Fruit fly (Drosophila melanogaster): Measurements from ENCODE around the gene TotF.

TotF gene

dm6 chr2L:19894826-19895225 is 17.4 kb downstream of the TotF start:
- TF ChIP-seq CG18011 (GFP tag; optimal IDR thresholded peaks at IDR 0.05) (no peak), Ets65A (GFP tag) (peak; percentile 71), row (GFP tag; IDR thresholded peaks at IDR 0.05) (peak; percentile 31; the same call in 1 of the 3 replicates), MESR4 (GFP tag; optimal IDR thresholded peaks at IDR 0.05) (no peak), sens (GFP tag) (peak; percentile 36), D19A (tag; optimal IDR thresholded peaks at IDR 0.05) (peak; percentile 94), oc (tag; optimal IDR thresholded peaks at IDR 0.05) (peak; percentile 91), gem (tag; optimal IDR thresholded peaks at IDR 0.05) (no peak), Drgx (GFP tag; IDR thresholded peaks at IDR 0.05) (peak; percentile 40; the same call in 1 of the 2 replicates), nerfin-2 (GFP tag; IDR thresholded peaks at IDR 0.05; ENCODE audit: partially characterized antibody) (0 out of 2 replicates have a peak, but pooled peaks have one; percentile 28), ttk (GFP tag; IDR thresholded peaks at IDR 0.05) (0 out of 2 replicates have a peak, but pooled peaks have one; percentile 4), chinmo (GFP tag; IDR thresholded peaks at IDR 0.05; ENCODE audit: partially characterized antibody) (0 out of 4 replicates have a peak, but pooled peaks have one; percentile 46)

DNA sequence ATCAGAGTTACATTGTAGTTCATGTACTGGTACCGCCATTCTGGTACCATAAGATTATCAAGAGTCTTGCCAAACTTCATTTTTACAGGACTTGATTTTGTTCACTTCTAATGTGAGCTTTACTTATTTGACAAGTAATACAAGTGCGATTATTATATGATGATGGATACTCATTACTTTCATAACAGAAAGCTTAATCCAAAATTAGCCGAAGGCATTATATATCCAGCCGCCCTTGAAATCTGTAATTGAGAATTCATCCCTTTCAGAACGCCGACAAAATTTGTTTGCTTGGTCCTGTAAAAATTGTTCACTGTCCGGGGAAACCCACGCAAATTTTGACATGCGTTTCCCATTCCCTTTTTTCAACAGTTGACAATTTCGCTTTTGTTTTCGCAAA is 19.7 kb downstream of the TotF start, which contains the start of gene CG10481:
Gene CG10481, minus strand, starts transcription at position 101 of the 400 bp plus-strand sequence.
- no peak for TF ChIP-seq cad (GFP tag; optimal IDR thresholded peaks at IDR 0.05)
- TF ChIP-seq CG18764 (GFP tag; optimal IDR thresholded peaks at IDR 0.05) = no peak
- no peak for TF ChIP-seq pan (optimal IDR thresholded peaks at IDR 0.05)
- TF ChIP-seq pan (GFP tag; optimal IDR thresholded peaks at IDR 0.05 in 1 of 2, IDR thresholded peaks at IDR 0.05 in 1 of 2) = no peak
- no peak for TF ChIP-seq CHES-1-like (GFP tag; optimal IDR thresholded peaks at IDR 0.05)
- TF ChIP-seq sens (GFP tag) = no peak
- no peak for TF ChIP-seq fu2 (GFP tag; optimal IDR thresholded peaks at IDR 0.05)
- TF ChIP-seq Max (GFP tag; optimal IDR thresholded peaks at IDR 0.05) = no peak
- no peak for TF ChIP-seq gsb (GFP tag; IDR thresholded peaks at IDR 0.05)

DNA sequence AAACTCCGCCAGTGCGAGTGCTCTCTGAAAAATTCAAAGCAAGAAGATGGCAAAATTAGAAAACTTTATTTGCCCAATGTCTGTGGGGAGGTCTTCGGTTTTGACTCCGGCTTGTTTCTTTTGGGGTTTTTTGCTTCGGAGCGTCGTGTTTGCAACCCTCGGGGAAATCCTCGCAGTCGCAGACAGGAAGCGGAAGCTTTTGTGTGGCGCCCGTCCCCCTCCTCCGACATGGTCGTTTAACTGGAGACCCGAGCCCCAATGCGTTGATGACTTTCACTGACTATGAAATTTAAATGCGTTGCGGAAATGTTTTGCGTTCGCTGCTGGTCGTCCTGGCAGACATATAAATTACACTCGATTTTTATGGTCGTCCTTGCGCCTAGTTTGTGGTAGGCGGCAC is 23.8 kb downstream of the TotF start:
- TF ChIP-seq CG13894 (tag; optimal IDR thresholded peaks at IDR 0.05) = peak; percentile 14
- TF ChIP-seq CG11560 (tag; IDR thresholded peaks at IDR 0.05) = 0 out of 3 replicates have a peak, but pooled peaks have one; percentile 5
- peak; percentile 52 for TF ChIP-seq Deaf1 (tag; optimal IDR thresholded peaks at IDR 0.05)
- TF ChIP-seq Ets65A (GFP tag) = peak; percentile 35
- peak; percentile 62 for TF ChIP-seq Med (GFP tag)
- 0 out of 4 replicates have a peak, but pooled peaks have one; percentile 27 for TF ChIP-seq chinmo (GFP tag; IDR thresholded peaks at IDR 0.05; ENCODE audit: partially characterized antibody)
- TF ChIP-seq dysf (GFP tag; IDR thresholded peaks at IDR 0.05) = no peak
- 0 out of 2 replicates have a peak, but pooled peaks have one; percentile 3 for TF ChIP-seq NFAT (GFP tag; IDR thresholded peaks at IDR 0.05)
- peak; percentile 68 for TF ChIP-seq abd-A (tag; optimal IDR thresholded peaks at IDR 0.05)
- TF ChIP-seq CG10543 (GFP tag; optimal IDR thresholded peaks at IDR 0.05) = peak; percentile 3
- no peak for TF ChIP-seq CG17328 (GFP tag; IDR thresholded peaks at IDR 0.05)

DNA sequence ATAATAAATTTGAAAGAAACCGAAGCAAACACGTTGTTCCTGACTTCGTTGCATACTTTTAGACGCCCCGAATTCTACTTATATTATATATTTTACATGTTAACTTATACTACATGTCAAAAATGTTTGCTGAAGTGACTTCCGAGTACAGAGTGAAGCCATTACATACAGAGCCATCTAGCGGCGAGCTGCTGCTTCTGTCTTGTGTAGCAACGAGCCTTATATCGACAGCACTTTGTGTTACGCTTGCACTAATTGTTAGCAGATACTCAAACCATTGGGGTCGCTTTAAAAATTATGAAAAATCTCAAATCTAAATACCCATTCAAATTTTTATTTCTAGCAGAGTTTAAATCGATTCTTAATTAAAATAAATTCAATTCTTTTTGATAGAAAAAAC is 24.7 kb downstream of the TotF start:
- TF ChIP-seq MBD-R2 (GFP tag; IDR thresholded peaks at IDR 0.05) (peak; percentile 37; the same call in 1 of the 2 replicates), pho (GFP tag; optimal IDR thresholded peaks at IDR 0.05) (peak; percentile 59), Spps (tag; optimal IDR thresholded peaks at IDR 0.05) (peak; percentile 35), CG9932 (GFP tag; IDR thresholded peaks at IDR 0.05) (peak; percentile 64), Atf6 (GFP tag; IDR thresholded peaks at IDR 0.05) (no peak), CG7839 (tag; optimal IDR thresholded peaks at IDR 0.05) (peak; percentile 56), CG2202 (tag; optimal IDR thresholded peaks at IDR 0.05) (peak; percentile 41), pb (GFP tag; optimal IDR thresholded peaks at IDR 0.05) (peak; percentile 37), eve (GFP tag; optimal IDR thresholded peaks at IDR 0.05) (peak in 1 of 2 experiments; percentile 77), lilli (GFP tag; optimal IDR thresholded peaks at IDR 0.05) (peak; percentile 74), D19A (tag; optimal IDR thresholded peaks at IDR 0.05) (peak; percentile 15), sens-2 (GFP tag; IDR thresholded peaks at IDR 0.05) (no peak; the same call in 1 of the 2 replicates), CG6175 (GFP tag; IDR thresholded peaks at IDR 0.05) (no peak), Stat92E (GFP tag; optimal IDR thresholded peaks at IDR 0.05) (no peak), GATAe (GFP tag; conservative IDR thresholded peaks at IDR 0.05) (no peak), CG4404 (GFP tag; IDR thresholded peaks at IDR 0.05) (no peak), tgo (GFP tag; IDR thresholded peaks at IDR 0.05) (peak; percentile 52), CG7372 (GFP tag; IDR thresholded peaks at IDR 0.05) (peak; percentile 59; the same call in 1 of the 2 replicates), stc (GFP tag; IDR thresholded peaks at IDR 0.05) (peak; percentile 49; the same call in 1 of the 2 replicates), kay (GFP tag; optimal IDR thresholded peaks at IDR 0.05) (peak; percentile 4)

Data from whole organism, embryonic.